Fruit fly (Drosophila melanogaster) whole organism, embryonic: ENCODE data around the gene Uck.

Experiments
- Antp ChIP-seq: fragments of 200-800 bp; sonication (Bioruptor generic); optimal IDR thresholded peaks from 3 replicates; lab custom pipeline; 2016; ENCODE audit warnings: missing biosample characterization, missing genetic modification characterization
- Asciz ChIP-seq: fragments of 200-800 bp; sonication (Bioruptor generic); optimal IDR thresholded peaks from 2 replicates; lab custom pipeline; 2017; ENCODE audit warnings: missing biosample characterization, mild to moderate bottlenecking, missing genetic modification characterization, missing genetic modification reagents
- B-H1 ChIP-seq: fragments of 200-800 bp; sonication (Bioruptor generic); IDR thresholded peaks from 3 replicates; pipeline ENCODE4 v1.3.6; 2022; ENCODE audit warnings: missing biosample characterization, missing genetic modification characterization
- CG10274 ChIP-seq: fragments of 200-800 bp; sonication (Bioruptor generic); optimal IDR thresholded peaks from 3 replicates; lab custom pipeline; 2017; ENCODE audit warnings: missing biosample characterization, mild to moderate bottlenecking, missing genetic modification characterization
- CG11093 ChIP-seq: fragments of 200-800 bp; sonication (Bioruptor generic); IDR thresholded peaks from 3 replicates; pipeline ENCODE4 v1.3.6; 2022; ENCODE audit warnings: missing biosample characterization, missing genetic modification characterization
- CG11456 ChIP-seq: fragments of 200-800 bp; sonication (Bioruptor generic); IDR thresholded peaks from 3 replicates; pipeline ENCODE4 v1.3.6; 2022; ENCODE audit warnings: missing biosample characterization, missing genetic modification characterization
- CG11504 ChIP-seq: fragments of 200-800 bp; sonication (Bioruptor generic); optimal IDR thresholded peaks from 3 replicates; lab custom pipeline; 2019; ENCODE audit warnings: missing biosample characterization, mild to moderate bottlenecking, missing genetic modification characterization, moderate library complexity
- CG12236 ChIP-seq: fragments of 200-800 bp; sonication (Bioruptor generic); optimal IDR thresholded peaks from 2 replicates; lab custom pipeline; 2016; ENCODE audit warnings: missing biosample characterization, missing genetic modification characterization
- CG12744 ChIP-seq: fragments of 200-800 bp; sonication (Bioruptor generic); optimal IDR thresholded peaks from 2 replicates; lab custom pipeline; 2016; ENCODE audit warnings: missing biosample characterization, missing genetic modification characterization
- CG17385 ChIP-seq: fragments of 200-800 bp; sonication (Bioruptor generic); optimal IDR thresholded peaks from 3 replicates; lab custom pipeline; 2018; ENCODE audit warnings: missing biosample characterization, mild to moderate bottlenecking, missing genetic modification characterization
- CG2116 ChIP-seq: fragments of 200-800 bp; sonication (Bioruptor generic); optimal IDR thresholded peaks from 3 replicates; lab custom pipeline; 2018; ENCODE audit warnings: missing biosample characterization, mild to moderate bottlenecking, missing genetic modification characterization
- CG2875 ChIP-seq: fragments of 200-800 bp; sonication (Bioruptor generic); optimal IDR thresholded peaks from 2 replicates; lab custom pipeline; 2017; ENCODE audit warnings: missing biosample characterization, mild to moderate bottlenecking, missing genetic modification characterization, missing genetic modification reagents
- CG2889 ChIP-seq: fragments of 200-800 bp; sonication (Bioruptor generic); IDR thresholded peaks from 3 replicates; pipeline ENCODE4 v1.3.6; 2022; ENCODE audit warnings: missing biosample characterization, missing genetic modification characterization
- CG3065 ChIP-seq: fragments of 200-800 bp; sonication (Bioruptor generic); optimal IDR thresholded peaks from 2 replicates; lab custom pipeline; 2016; ENCODE audit warnings: missing biosample characterization, missing genetic modification characterization
- CG3281 ChIP-seq: fragments of 200-800 bp; sonication (Bioruptor generic); optimal IDR thresholded peaks from 3 replicates; lab custom pipeline; 2017; ENCODE audit warnings: missing biosample characterization, mild to moderate bottlenecking, missing genetic modification characterization
- CG33213 ChIP-seq: fragments of 200-800 bp; sonication (Bioruptor generic); optimal IDR thresholded peaks from 3 replicates; lab custom pipeline; 2016; ENCODE audit warnings: missing biosample characterization, missing genetic modification characterization
- CG6654 ChIP-seq: fragments of 200-800 bp; sonication (Bioruptor generic); optimal IDR thresholded peaks from 2 replicates; lab custom pipeline; 2017; ENCODE audit warnings: missing biosample characterization, mild to moderate bottlenecking, missing genetic modification characterization
- CG7928 ChIP-seq: fragments of 200-800 bp; sonication (Bioruptor generic); optimal IDR thresholded peaks from 2 replicates; lab custom pipeline; 2017; ENCODE audit warnings: missing biosample characterization, mild to moderate bottlenecking, missing genetic modification characterization
- CG8478 ChIP-seq: fragments of >200 bp; optimal IDR thresholded peaks from 2 replicates; lab custom pipeline; 2018
- CG8765 ChIP-seq: fragments of 200-800 bp; sonication (Bioruptor generic); IDR thresholded peaks from 2 replicates; pipeline ENCODE4 v1.3.6; 2022; ENCODE audit warnings: missing biosample characterization, missing genetic modification characterization
- Dp ChIP-seq: fragments of 200-800 bp; sonication (Bioruptor generic); optimal IDR thresholded peaks from 2 replicates; lab custom pipeline; 2018; ENCODE audit warnings: missing biosample characterization, mild to moderate bottlenecking, missing genetic modification characterization, moderate library complexity
- E2f1 ChIP-seq: fragments of 200-800 bp; sonication (Bioruptor generic); IDR thresholded peaks from 2 replicates; pipeline ENCODE4 v1.3.6; 2022; ENCODE audit warnings: missing biosample characterization, missing genetic modification characterization
- Hmr ChIP-seq: fragments of 200-800 bp; sonication (Bioruptor generic); optimal IDR thresholded peaks from 3 replicates; lab custom pipeline; 2017; ENCODE audit warnings: mild to moderate bottlenecking, missing biosample characterization, missing genetic modification reagents, missing genetic modification characterization
- Lhr ChIP-seq: fragments of 200-800 bp; sonication (Bioruptor generic); optimal IDR thresholded peaks from 3 replicates; lab custom pipeline; 2017; ENCODE audit warnings: mild to moderate bottlenecking, missing biosample characterization, missing genetic modification reagents, missing genetic modification characterization
- NFAT ChIP-seq: fragments of 200-800 bp; sonication (Bioruptor generic); IDR thresholded peaks from 2 replicates; pipeline ENCODE4 v1.3.6; 2022; ENCODE audit warnings: missing biosample characterization, missing genetic modification characterization
- Nf-YC ChIP-seq: fragments of 200-800 bp; optimal IDR thresholded peaks from 3 replicates; lab custom pipeline; 2019; ENCODE audit warnings: missing biosample characterization, mild to moderate bottlenecking, missing genetic modification characterization, moderate library complexity
- PHDP ChIP-seq: fragments of 200-800 bp; sonication (Bioruptor generic); optimal IDR thresholded peaks from 3 replicates; lab custom pipeline; 2018; ENCODE audit warnings: missing biosample characterization, mild to moderate bottlenecking, missing genetic modification characterization, moderate library complexity
- Sox100B ChIP-seq: fragments of 200-800 bp; sonication (Bioruptor generic); optimal IDR thresholded peaks from 3 replicates; lab custom pipeline; 2018; ENCODE audit warnings: missing biosample characterization, mild to moderate bottlenecking, missing genetic modification characterization
- Stat92E ChIP-seq, 3 experiments: fragments of >200 bp in 2 of 3; fragments of 200-800 bp in 1 of 3; sonication (Bioruptor generic) in 1 of 3; optimal IDR thresholded peaks; 2 replicates each; lab custom pipeline; 2017 to 2019; ENCODE audit warnings: missing biosample characterization in 3 of 3, missing genetic modification characterization in 3 of 3, mild to moderate bottlenecking in 1 of 3, moderate library complexity in 1 of 3
- Taf1 ChIP-seq: fragments of 200-800 bp; sonication (Bioruptor generic); IDR thresholded peaks from 2 replicates; pipeline ENCODE4 v1.3.6; 2022; ENCODE audit warnings: missing biosample characterization, missing genetic modification characterization
- Vsx1 ChIP-seq: fragments of 200-800 bp; sonication (Bioruptor generic); optimal IDR thresholded peaks from 2 replicates; lab custom pipeline; 2017; ENCODE audit warnings: missing biosample characterization, mild to moderate bottlenecking, missing genetic modification characterization, missing genetic modification reagents
- ac ChIP-seq: fragments of 200-800 bp; sonication (Bioruptor generic); optimal IDR thresholded peaks from 3 replicates; lab custom pipeline; 2017; ENCODE audit warnings: missing biosample characterization, mild to moderate bottlenecking, missing genetic modification characterization
- dimm ChIP-seq: fragments of 200-800 bp; sonication (Bioruptor generic); IDR thresholded peaks from 2 replicates; pipeline ENCODE4 v1.3.6; 2022; ENCODE audit warnings: missing biosample characterization, missing genetic modification characterization
- hb ChIP-seq: fragments of 200-800 bp; sonication (Bioruptor generic); IDR thresholded peaks from 3 replicates; pipeline ENCODE4 v1.3.6; 2022; ENCODE audit warnings: missing biosample characterization, missing genetic modification characterization; ENCODE audit not compliant: partially characterized antibody
- jigr1 ChIP-seq: fragments of 200-800 bp; sonication (Bioruptor generic); IDR thresholded peaks from 3 replicates; pipeline ENCODE4 v1.3.6; 2022; ENCODE audit warnings: missing biosample characterization, missing genetic modification characterization
- ken ChIP-seq: fragments of 200-800 bp; sonication (Bioruptor generic); IDR thresholded peaks from 3 replicates; pipeline ENCODE4 v1.3.6; 2022; ENCODE audit warnings: missing biosample characterization, missing genetic modification characterization
- knrl ChIP-seq: fragments of 200-800 bp; sonication (Bioruptor generic); IDR thresholded peaks from 3 replicates; pipeline ENCODE4 v1.3.6; 2022; ENCODE audit warnings: missing biosample characterization, missing genetic modification characterization; ENCODE audit not compliant: partially characterized antibody
- maf-S ChIP-seq: fragments of 200-800 bp; sonication (Bioruptor generic); optimal IDR thresholded peaks from 2 replicates; lab custom pipeline; 2016; ENCODE audit warnings: missing biosample characterization, missing genetic modification characterization
- nmo ChIP-seq: fragments of 200-800 bp; sonication (Bioruptor generic); optimal IDR thresholded peaks from 2 replicates; lab custom pipeline; 2018; ENCODE audit warnings: missing biosample characterization, mild to moderate bottlenecking, missing genetic modification characterization, moderate library complexity
- pfk ChIP-seq: fragments of 200-800 bp; sonication (Bioruptor generic); optimal IDR thresholded peaks from 2 replicates; lab custom pipeline; 2018; ENCODE audit warnings: missing biosample characterization, mild to moderate bottlenecking, missing genetic modification characterization, moderate library complexity
- pnt ChIP-seq: fragments of 200-800 bp; sonication (Bioruptor generic); optimal IDR thresholded peaks from 3 replicates; lab custom pipeline; 2016; ENCODE audit warnings: missing biosample characterization, missing genetic modification characterization
- pzg ChIP-seq: fragments of 200-800 bp; sonication (Bioruptor generic); optimal IDR thresholded peaks from 3 replicates; lab custom pipeline; 2018; ENCODE audit warnings: missing biosample characterization, mild to moderate bottlenecking, missing genetic modification characterization, moderate library complexity
- repo ChIP-seq: fragments of 200-800 bp; sonication (Bioruptor generic); optimal IDR thresholded peaks from 2 replicates; lab custom pipeline; 2016; ENCODE audit warnings: missing biosample characterization, missing genetic modification characterization
- salm ChIP-seq: fragments of 200-800 bp; sonication (Bioruptor generic); optimal IDR thresholded peaks from 2 replicates; lab custom pipeline; 2018; ENCODE audit warnings: missing biosample characterization, mild to moderate bottlenecking, missing genetic modification characterization
- seq ChIP-seq: fragments of 200-800 bp; sonication (Bioruptor generic); IDR thresholded peaks from 2 replicates; pipeline ENCODE4 v1.3.6; 2022; ENCODE audit warnings: missing biosample characterization, missing genetic modification characterization
- tio ChIP-seq: fragments of 200-800 bp; sonication (Bioruptor generic); optimal IDR thresholded peaks from 2 replicates; lab custom pipeline; 2017; ENCODE audit warnings: missing biosample characterization, missing genetic modification characterization, inconsistent platforms
- tll ChIP-seq, 2 experiments: fragments of 200-800 bp in 1 of 2; fragments of >200 bp in 1 of 2; sonication (Bioruptor generic) in 1 of 2; optimal IDR thresholded peaks; 2 replicates each; lab custom pipeline; 2017 to 2019; ENCODE audit warnings: missing biosample characterization in 2 of 2, missing genetic modification characterization in 2 of 2, mild to moderate bottlenecking in 1 of 2, moderate library complexity in 1 of 2
- ttk ChIP-seq: fragments of 200-800 bp; sonication (Bioruptor generic); IDR thresholded peaks from 2 replicates; pipeline ENCODE4 v2.1.2; 2022; ENCODE audit warnings: missing biosample characterization, missing genetic modification characterization
- twi ChIP-seq: fragments of 200-800 bp; optimal IDR thresholded peaks from 2 replicates; lab custom pipeline; 2019; ENCODE audit warnings: missing biosample characterization, mild to moderate bottlenecking, missing genetic modification characterization, moderate library complexity

Uck gene

DNA sequence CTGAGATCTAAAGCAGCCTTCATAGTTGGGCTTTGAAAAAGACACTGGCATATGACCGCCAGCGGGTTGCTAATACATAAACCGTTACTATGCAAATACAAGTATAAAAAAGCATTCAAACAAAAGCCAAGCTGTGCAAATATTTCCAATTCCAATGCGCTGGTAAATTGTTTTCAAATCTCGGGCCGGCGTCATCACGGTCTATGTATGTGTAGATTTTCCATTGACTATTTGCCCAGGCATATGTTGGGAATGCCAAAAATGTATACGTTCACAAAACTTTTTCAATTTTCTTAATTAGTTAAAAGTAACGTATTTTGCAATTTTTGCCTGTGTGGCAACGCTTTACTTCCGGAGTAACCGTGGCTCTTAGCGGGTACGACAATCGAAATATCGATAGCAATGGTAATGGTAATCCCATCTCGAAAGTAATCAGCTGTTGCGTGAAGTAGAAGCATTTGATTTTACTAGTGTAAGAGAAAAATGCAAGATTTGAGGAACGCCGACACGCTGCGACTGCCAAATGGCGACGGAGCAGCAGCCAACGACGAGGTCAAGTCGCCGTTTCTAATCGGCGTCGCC lies at the start of gene Uck, which contains the start of gene CG34290 (continued):
- TF ChIP-seq PHDP (tag; lab: Kevin White, UChicago): peak; percentile 82
- peak; percentile 57 for TF ChIP-seq CG2875 (GFP tag; lab: Kevin White, UChicago)
- TF ChIP-seq Asciz (GFP tag; lab: Kevin White, UChicago): peak; percentile 70
- TF ChIP-seq Stat92E (GFP tag; optimal IDR thresholded peaks at IDR 0.05; lab: Kevin White, UChicago): peak in 1 of 3 experiments; percentile 48
- no peak for TF ChIP-seq CG8765 (GFP tag; lab: Robert Waterston, UW)
- TF ChIP-seq Hmr (GFP tag; lab: Kevin White, UChicago): peak; percentile 94
- TF ChIP-seq repo (GFP tag; lab: Kevin White, UChicago): peak; percentile 60
- peak; percentile 3 for TF ChIP-seq tio (GFP tag; lab: Kevin White, UChicago)
- peak; percentile 44 for TF ChIP-seq ttk (GFP tag; lab: Robert Waterston, UW)
- peak; percentile 84 for TF ChIP-seq CG3281 (GFP tag; lab: Kevin White, UChicago)
- TF ChIP-seq pnt (GFP tag; lab: Kevin White, UChicago): no peak
- peak; percentile 54 for TF ChIP-seq E2f1
- TF ChIP-seq Taf1 (GFP tag; lab: Robert Waterston, UW): no peak
- TF ChIP-seq CG2116 (GFP tag; lab: Kevin White, UChicago): peak; percentile 95
- TF ChIP-seq salm (tag; lab: Kevin White, UChicago): peak; percentile 62
- TF ChIP-seq jigr1 (GFP tag; lab: Robert Waterston, UW): no peak
- peak; percentile 53 for TF ChIP-seq CG6654
- TF ChIP-seq B-H1: peak; percentile 35; the same call in 1 of the 3 replicates
- no peak for TF ChIP-seq dimm (GFP tag; lab: Robert Waterston, UW)
- peak; percentile 49 for TF ChIP-seq CG12744 (GFP tag; lab: Kevin White, UChicago)
- peak; percentile 72 for TF ChIP-seq CG12236 (GFP tag; lab: Kevin White, UChicago)
- TF ChIP-seq Vsx1: peak; percentile 97
- TF ChIP-seq hb (GFP tag; lab: Robert Waterston, UW): peak; percentile 62; the same call in 2 of the 3 replicates
- peak; percentile 16 for TF ChIP-seq CG3065 (GFP tag; lab: Kevin White, UChicago)
- TF ChIP-seq Lhr (GFP tag; lab: Kevin White, UChicago): peak; percentile 82
- 0 out of 3 replicates have a peak, but pooled peaks have one; percentile 22 for TF ChIP-seq CG11093 (GFP tag; lab: Robert Waterston, UW)
- TF ChIP-seq tll (GFP tag; optimal IDR thresholded peaks at IDR 0.05; lab: Kevin White, UChicago): no peak
- peak; percentile 79 for TF ChIP-seq Sox100B (GFP tag; lab: Kevin White, UChicago)
- TF ChIP-seq CG8478 (lab: Kevin White, UChicago): no peak
- TF ChIP-seq CG7928 (GFP tag; lab: Kevin White, UChicago): no peak
- TF ChIP-seq Antp (GFP tag; lab: Kevin White, UChicago): peak; percentile 59
- TF ChIP-seq CG11456 (GFP tag; lab: Robert Waterston, UW): peak; percentile 76; the same call in 2 of the 3 replicates
- peak; percentile 59 for TF ChIP-seq Nf-YC (tag; lab: Kevin White, UChicago)
- peak; percentile 71 for TF ChIP-seq CG11504 (tag; lab: Kevin White, UChicago)
- peak; percentile 84 for TF ChIP-seq CG17385 (GFP tag; lab: Kevin White, UChicago)
- peak; percentile 62 for TF ChIP-seq twi (tag; lab: Kevin White, UChicago)
- peak; percentile 92 for TF ChIP-seq CG33213 (GFP tag; lab: Kevin White, UChicago)
- TF ChIP-seq Dp (GFP tag; lab: Kevin White, UChicago): peak; percentile 63
- peak; percentile 89 for TF ChIP-seq pzg (GFP tag; lab: Kevin White, UChicago)
- peak; percentile 31 for TF ChIP-seq ac (GFP tag; lab: Kevin White, UChicago)
- TF ChIP-seq maf-S (GFP tag; lab: Kevin White, UChicago): peak; percentile 54
- TF ChIP-seq NFAT (GFP tag; lab: Robert Waterston, UW): peak; percentile 75
- TF ChIP-seq CG2889 (GFP tag; lab: Robert Waterston, UW): no peak
- peak; percentile 74 for TF ChIP-seq nmo (GFP tag; lab: Kevin White, UChicago)
- peak; percentile 70 for TF ChIP-seq pfk (GFP tag; lab: Kevin White, UChicago)
- TF ChIP-seq ken (GFP tag; lab: Robert Waterston, UW): peak; percentile 66; the same call in 2 of the 3 replicates
- peak; percentile 68 for TF ChIP-seq CG10274
- TF ChIP-seq seq: 0 out of 2 replicates have a peak, but pooled peaks have one; percentile 23
- TF ChIP-seq knrl (GFP tag; lab: Robert Waterston, UW): peak; percentile 82
